Fruit fly (Drosophila melanogaster) whole organism, adult: ENCODE measurements around the gene pod1.
A peak's percentile ranks its signal among the peaks of the same experiment; 100 is the strongest.

ENCODE experiments used
- CG11617 ChIP-seq: fragments of 200-800 bp; sonication (Bioruptor generic); optimal IDR thresholded peaks from 2 replicates; lab custom pipeline; 2017; ENCODE audit warnings: mild to moderate bottlenecking, missing biosample characterization, missing genetic modification reagents, missing genetic modification characterization
- CG12768 ChIP-seq: fragments of 200-800 bp; sonication (Bioruptor generic); optimal IDR thresholded peaks from 2 replicates; lab custom pipeline; 2017; ENCODE audit warnings: missing biosample characterization, missing genetic modification characterization, mild to moderate bottlenecking, moderate library complexity, missing genetic modification reagents
- CG1620 ChIP-seq: fragments of 200-800 bp; sonication (Bioruptor generic); optimal IDR thresholded peaks from 2 replicates; lab custom pipeline; 2016; ENCODE audit warnings: missing biosample characterization, missing genetic modification characterization
- Clk ChIP-seq: fragments of 200-800 bp; sonication (Bioruptor generic); optimal IDR thresholded peaks from 2 replicates; lab custom pipeline; 2017; ENCODE audit warnings: missing biosample characterization, missing genetic modification characterization
- Hr96 ChIP-seq: fragments of 200-800 bp; sonication (Bioruptor generic); optimal IDR thresholded peaks from 2 replicates; lab custom pipeline; 2016; ENCODE audit warnings: missing biosample characterization, missing genetic modification characterization
- Mnt ChIP-seq: fragments of 200-800 bp; sonication (Bioruptor generic); optimal IDR thresholded peaks from 2 replicates; lab custom pipeline; 2016; ENCODE audit warnings: missing biosample characterization, mild to moderate bottlenecking, missing genetic modification characterization
- bab1 ChIP-seq: fragments of 200-800 bp; sonication (Bioruptor generic); optimal IDR thresholded peaks from 3 replicates; lab custom pipeline; 2019; ENCODE audit warnings: missing biosample characterization, mild to moderate bottlenecking, missing genetic modification characterization, moderate library complexity
- cic ChIP-seq: fragments of 200-800 bp; sonication (Bioruptor generic); optimal IDR thresholded peaks from 2 replicates; lab custom pipeline; 2017; ENCODE audit warnings: missing biosample characterization, mild to moderate bottlenecking, missing genetic modification characterization, moderate library complexity
- kay ChIP-seq: fragments of 200-800 bp; sonication (Bioruptor generic); peaks from one replicate; lab custom pipeline; 2016; ENCODE audit warnings: missing biosample characterization, missing genetic modification characterization, borderline replicate concordance
- pad ChIP-seq: fragments of 200-800 bp; sonication (Bioruptor generic); optimal IDR thresholded peaks from 3 replicates; lab custom pipeline; 2017; ENCODE audit warnings: missing biosample characterization, missing genetic modification characterization, mild to moderate bottlenecking, moderate library complexity, missing genetic modification reagents
- tj ChIP-seq: fragments of 200-800 bp; sonication (Bioruptor generic); optimal IDR thresholded peaks from 3 replicates; lab custom pipeline; 2017; ENCODE audit warnings: missing biosample characterization, mild to moderate bottlenecking, missing genetic modification characterization, moderate library complexity
- toe ChIP-seq: fragments of 200-800 bp; sonication (Bioruptor generic); optimal IDR thresholded peaks from 2 replicates; lab custom pipeline; 2016; ENCODE audit warnings: missing biosample characterization, missing genetic modification characterization

DNA sequence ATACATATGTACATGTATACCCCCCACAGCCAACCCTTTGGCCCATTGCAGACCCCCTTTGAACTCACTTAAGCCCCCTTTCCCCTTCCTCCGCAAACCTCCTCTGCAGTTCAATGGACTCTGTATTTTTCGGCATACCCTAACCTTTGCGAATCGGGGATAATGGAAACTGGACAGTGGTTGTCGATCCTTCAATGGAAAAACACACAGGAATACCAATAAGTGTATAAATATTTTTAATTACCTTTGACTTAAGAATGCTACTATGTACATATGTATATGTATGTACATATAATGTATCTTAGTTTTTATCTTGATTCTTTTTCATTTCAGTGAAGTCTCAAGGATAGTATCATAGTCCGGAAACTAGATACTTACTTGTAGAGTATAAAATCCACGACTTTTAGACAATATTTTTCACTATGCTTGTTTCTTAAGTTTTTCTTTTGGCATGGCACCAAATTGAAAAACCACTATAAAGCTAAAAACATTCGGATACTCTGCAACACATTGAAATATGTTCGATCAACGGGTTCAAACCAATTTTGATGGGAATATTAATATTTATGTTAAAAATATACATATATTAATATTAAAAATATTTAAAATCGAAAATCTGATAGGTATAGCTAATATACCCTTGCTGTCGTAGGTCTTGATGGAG lies 53.0 kb downstream of the pod1 start:
- TF ChIP-seq cic (GFP tag; lab: Kevin White, UChicago) (no peak), tj (GFP tag; lab: Kevin White, UChicago) (no peak), kay (no peak), Hr96 (GFP tag; lab: Kevin White, UChicago) (no peak), bab1 (GFP tag; lab: Kevin White, UChicago) (peak; percentile 72), CG1620 (GFP tag; lab: Kevin White, UChicago) (no peak), toe (GFP tag; lab: Kevin White, UChicago) (no peak), Mnt (GFP tag; lab: Kevin White, UChicago) (no peak), Clk (GFP tag; lab: Kevin White, UChicago) (no peak), pad (GFP tag; lab: Kevin White, UChicago) (no peak), CG11617 (GFP tag; lab: Kevin White, UChicago) (no peak), CG12768 (no peak)
